Worm (Caenorhabditis elegans) whole organism, young adult: ENCODE results near the gene mua-6.

ENCODE experiments used
- F22D6.2 ChIP-seq: sonication (generic microtip); optimal IDR thresholded peaks from 2 replicates; lab custom pipeline; 2016; ENCODE audit warnings: mild to moderate bottlenecking, missing genetic modification characterization, missing compliant biosample characterization
- F23B12.7 ChIP-seq: sonication (generic microtip); optimal IDR thresholded peaks from 2 replicates; lab custom pipeline; 2017; ENCODE audit warnings: missing genetic modification characterization, mild to moderate bottlenecking, missing compliant biosample characterization, antibody characterized with exemption, moderate library complexity; ENCODE audit not compliant: insufficient read depth
- F49E8.2 ChIP-seq: sonication (generic microtip); optimal IDR thresholded peaks from 3 replicates; lab custom pipeline; 2017; ENCODE audit warnings: missing genetic modification characterization, mild to moderate bottlenecking, missing compliant biosample characterization, antibody characterized with exemption, moderate library complexity; ENCODE audit not compliant: insufficient read depth
- aptf-2 ChIP-seq: fragments of 200-800 bp; sonication (Bioruptor generic); conservative IDR thresholded peaks from 2 replicates; pipeline ENCODE4 v1.3.6; 2022; ENCODE audit warnings: missing genetic modification reagents, missing genetic modification characterization, missing compliant biosample characterization
- ccch-3 ChIP-seq: fragments of 200-800 bp; sonication (Bioruptor generic); optimal IDR thresholded peaks from 2 replicates; lab custom pipeline; 2018; ENCODE audit warnings: mild to moderate bottlenecking, missing genetic modification characterization, missing compliant biosample characterization
- ceh-100 ChIP-seq: fragments of 200-800 bp; sonication (Bioruptor generic); IDR thresholded peaks from 2 replicates; pipeline ENCODE4 v1.3.6; 2022; ENCODE audit warnings: missing genetic modification reagents, missing genetic modification characterization, missing compliant biosample characterization
- ceh-79 ChIP-seq: sonication (generic microtip); optimal IDR thresholded peaks from 2 replicates; lab custom pipeline; 2017; ENCODE audit warnings: mild to moderate bottlenecking, missing genetic modification characterization, missing compliant biosample characterization
- chd-7 ChIP-seq: sonication (generic microtip); optimal IDR thresholded peaks from 2 replicates; lab custom pipeline; 2016; ENCODE audit warnings: mild to moderate bottlenecking, missing genetic modification characterization, moderate library complexity, missing compliant biosample characterization
- die-1 ChIP-seq: sonication (generic microtip); optimal IDR thresholded peaks from 2 replicates; lab custom pipeline; 2016; ENCODE audit warnings: missing genotype, mild to moderate bottlenecking, missing genetic modification characterization, missing compliant biosample characterization
- egl-44 ChIP-seq: fragments of 200-800 bp; sonication (Bioruptor generic); IDR thresholded peaks from 2 replicates; pipeline ENCODE4 v1.3.6; 2022; ENCODE audit warnings: missing genetic modification reagents, missing genetic modification characterization, missing compliant biosample characterization
- egrh-3 ChIP-seq: fragments of 200-800 bp; sonication (Bioruptor generic); IDR thresholded peaks from 2 replicates; pipeline ENCODE4 v1.3.6; 2022; ENCODE audit warnings: missing genetic modification reagents, missing genetic modification characterization, missing compliant biosample characterization
- gei-17 ChIP-seq: fragments of 200-800 bp; sonication (Bioruptor generic); optimal IDR thresholded peaks from 2 replicates; lab custom pipeline; 2018; ENCODE audit warnings: mild to moderate bottlenecking, missing genetic modification characterization, missing compliant biosample characterization
- him-1 ChIP-seq: sonication (generic microtip); optimal IDR thresholded peaks from 2 replicates; lab custom pipeline; 2016; ENCODE audit warnings: missing genotype, missing genetic modification reagents, missing genetic modification characterization, missing compliant biosample characterization
- hmg-20 ChIP-seq: fragments of 200-800 bp; sonication (Bioruptor generic); IDR thresholded peaks from 2 replicates; pipeline ENCODE4 v1.3.6; 2022; ENCODE audit warnings: missing genetic modification reagents, missing genetic modification characterization, missing compliant biosample characterization
- hsf-1 ChIP-seq: fragments of 200-800 bp; sonication (Bioruptor generic); IDR thresholded peaks from 2 replicates; pipeline ENCODE4 v1.3.6; 2022; ENCODE audit warnings: missing genetic modification reagents, missing genetic modification characterization, missing compliant biosample characterization
- lag-1 ChIP-seq: fragments of 200-800 bp; sonication (Bioruptor generic); IDR thresholded peaks from 2 replicates; pipeline ENCODE4 v1.3.6; 2022; ENCODE audit warnings: missing genetic modification reagents, missing genetic modification characterization, missing compliant biosample characterization
- lin-54 ChIP-seq: fragments of 200-800 bp; sonication (Bioruptor generic); optimal IDR thresholded peaks from 2 replicates; lab custom pipeline; 2018; ENCODE audit warnings: mild to moderate bottlenecking, missing genetic modification characterization, missing compliant biosample characterization
- lsl-1 ChIP-seq: fragments of 200-800 bp; sonication (Bioruptor generic); optimal IDR thresholded peaks from 2 replicates; lab custom pipeline; 2018; ENCODE audit warnings: mild to moderate bottlenecking, missing genetic modification characterization, moderate library complexity, missing compliant biosample characterization
- mel-28 ChIP-seq: sonication (generic microtip); optimal IDR thresholded peaks from 2 replicates; lab custom pipeline; 2016; ENCODE audit warnings: borderline replicate concordance, mild to moderate bottlenecking, missing genetic modification characterization, missing compliant biosample characterization
- mxl-1 ChIP-seq: sonication (generic microtip); optimal IDR thresholded peaks from 2 replicates; lab custom pipeline; 2016; ENCODE audit warnings: missing genetic modification characterization, missing compliant biosample characterization
- rec-8 ChIP-seq, 2 experiments: sonication (generic microtip); optimal IDR thresholded peaks; 2 replicates each; lab custom pipeline; 2016; ENCODE audit warnings: mild to moderate bottlenecking in 2 of 2, missing genetic modification characterization in 2 of 2, missing genetic modification reagents in 2 of 2, missing genotype in 2 of 2, missing biosample characterization in 1 of 2, missing compliant biosample characterization in 1 of 2, moderate library complexity in 1 of 2
- sea-2 ChIP-seq: fragments of 200-800 bp; sonication (Bioruptor generic); IDR thresholded peaks from 2 replicates; pipeline ENCODE4 v1.3.6; 2022; ENCODE audit warnings: missing genetic modification characterization, missing compliant biosample characterization
- snpc-1.1 ChIP-seq: sonication (generic microtip); optimal IDR thresholded peaks from 2 replicates; lab custom pipeline; 2017; ENCODE audit warnings: missing genetic modification characterization, mild to moderate bottlenecking, missing compliant biosample characterization, antibody characterized with exemption, moderate library complexity, missing genotype, missing genetic modification reagents; ENCODE audit not compliant: insufficient read depth
- snpc-4 ChIP-seq, 5 experiments: fragments of 150-350 bp in 1 of 5; sonication (generic microtip) in 4 of 5; optimal IDR thresholded peaks; 2 replicates each; lab custom pipeline; 2014 to 2018; ENCODE audit warnings: missing genetic modification characterization in 5 of 5, missing biosample characterization in 3 of 5, antibody characterized with exemption in 2 of 5, mild to moderate bottlenecking in 2 of 5, missing compliant biosample characterization in 2 of 5, missing genotype in 2 of 5, moderate library complexity in 2 of 5, missing genetic modification reagents in 1 of 5
- somi-1 ChIP-seq: fragments of 200-800 bp; sonication (Bioruptor generic); optimal IDR thresholded peaks from 2 replicates; lab custom pipeline; 2018; ENCODE audit warnings: mild to moderate bottlenecking, missing genetic modification characterization, missing compliant biosample characterization
- unc-130 ChIP-seq: sonication (generic microtip); optimal IDR thresholded peaks from 2 replicates; lab custom pipeline; 2016; ENCODE audit warnings: missing genetic modification reagents, missing genetic modification characterization, missing compliant biosample characterization
- unc-62 ChIP-seq: fragments of 150-350 bp; optimal IDR thresholded peaks from 2 replicates; lab custom pipeline; 2014; ENCODE audit warnings: missing biosample characterization, missing genetic modification reagents, missing genetic modification characterization
- zfh-2 ChIP-seq: fragments of 200-800 bp; sonication (Bioruptor generic); conservative IDR thresholded peaks from 2 replicates; pipeline ENCODE4 v1.3.6; 2022; ENCODE audit warnings: missing genetic modification reagents, missing genetic modification characterization, missing compliant biosample characterization
- ztf-18 ChIP-seq: sonication (generic microtip); optimal IDR thresholded peaks from 2 replicates; lab custom pipeline; 2016; ENCODE audit warnings: missing genotype, mild to moderate bottlenecking, missing genetic modification characterization, missing compliant biosample characterization
- ztf-25 ChIP-seq: fragments of 200-800 bp; sonication (Bioruptor generic); IDR thresholded peaks from 2 replicates; pipeline ENCODE4 v1.3.6; 2022; ENCODE audit warnings: missing genetic modification reagents, missing genetic modification characterization, missing compliant biosample characterization
- ztf-3 ChIP-seq: fragments of 200-800 bp; sonication (Bioruptor generic); optimal IDR thresholded peaks from 2 replicates; lab custom pipeline; 2018; ENCODE audit warnings: mild to moderate bottlenecking, missing genetic modification characterization, missing compliant biosample characterization

Gene mua-6

ce11 chrX:16258503-16258902, 7.0 kb downstream of the mua-6 start:
- TF ChIP-seq die-1 (tag; lab: Kevin White, UChicago) (no peak), snpc-4 (GFP tag; optimal IDR thresholded peaks at IDR 0.05; lab: Kevin White, UChicago) (no peak), snpc-4 (tag; optimal IDR thresholded peaks at IDR 0.05; lab: Kevin White, UChicago) (peak in 2 of 4 experiments; percentile 44 to 72), aptf-2 (no peak), F49E8.2 (tag; lab: Kevin White, UChicago) (no peak), ztf-3 (GFP tag; lab: Kevin White, UChicago) (no peak), somi-1 (GFP tag; lab: Kevin White, UChicago) (no peak), lag-1 (GFP tag; lab: Robert Waterston, UW) (no peak), mxl-1 (tag; lab: Kevin White, UChicago) (no peak), hsf-1 (no peak)

DNA sequence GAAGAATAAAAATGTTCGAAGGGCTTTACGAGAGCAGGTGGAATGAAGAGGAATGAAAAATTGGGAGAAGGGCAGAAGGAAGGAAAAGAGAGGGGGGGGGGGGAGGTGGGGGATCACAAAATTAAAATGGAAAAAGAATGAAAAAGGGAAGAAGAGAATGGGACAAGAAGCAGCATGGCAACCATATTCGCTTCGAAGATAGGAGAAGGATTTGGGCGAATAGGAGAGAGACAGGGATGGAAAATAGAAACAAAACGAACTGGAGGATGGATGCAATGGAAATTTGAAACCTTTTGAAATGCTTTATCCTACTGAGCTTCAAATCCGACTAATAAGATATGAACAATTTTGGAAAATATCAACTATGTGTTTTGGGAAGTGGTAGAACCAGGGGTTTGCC, 14.8 kb downstream of the mua-6 start, which contains the start of gene W10G6.6:
Gene W10G6.6, minus strand, starts transcription at position 101 of the 400 bp plus-strand sequence.
- TF ChIP-seq ztf-18: no peak
- peak; percentile 25; the same call in 1 of the 2 replicates for TF ChIP-seq zfh-2 (GFP tag; lab: Robert Waterston, UW)

ce11 chrX:16244764-16245244, 20.7 kb downstream of the mua-6 start, which contains the start of gene W10G6.1:
Gene W10G6.1 (plus strand): TSS chrX:16245194.
- peak; percentile 52; the same call in 1 of the 2 replicates for TF ChIP-seq zfh-2 (GFP tag; lab: Robert Waterston, UW)
- TF ChIP-seq snpc-1.1 (tag; lab: Kevin White, UChicago): no peak
- TF ChIP-seq, all 124 proteins: peak for 1

DNA sequence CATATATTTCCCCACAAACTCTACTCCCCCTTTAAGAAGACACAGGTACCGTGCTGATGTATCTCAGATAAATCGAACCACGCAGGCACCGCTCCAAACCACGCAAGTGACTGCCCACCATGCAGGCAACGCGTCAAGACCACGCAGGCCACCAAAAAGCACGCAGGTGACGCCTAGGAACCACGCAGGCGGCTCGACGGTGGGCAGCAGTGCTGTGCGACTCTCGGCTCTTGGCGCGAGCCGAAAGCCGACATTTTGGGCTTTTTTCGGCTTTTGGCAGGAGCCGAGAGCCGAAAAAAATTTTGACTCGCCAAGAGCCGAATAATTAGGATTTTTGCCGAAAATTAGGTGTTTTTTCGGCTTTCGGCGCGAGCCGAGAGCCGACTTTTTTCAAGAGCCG, 22.4 kb downstream of the mua-6 start:
- peak; percentile 81 for TF ChIP-seq zfh-2 (GFP tag; lab: Robert Waterston, UW)
- no peak for TF ChIP-seq ccch-3 (GFP tag; lab: Kevin White, UChicago)
- no peak for TF ChIP-seq F49E8.2 (tag; lab: Kevin White, UChicago)
- TF ChIP-seq egrh-3 (GFP tag; lab: Robert Waterston, UW): no peak; the same call in 1 of the 2 replicates
- TF ChIP-seq hsf-1: no peak

DNA sequence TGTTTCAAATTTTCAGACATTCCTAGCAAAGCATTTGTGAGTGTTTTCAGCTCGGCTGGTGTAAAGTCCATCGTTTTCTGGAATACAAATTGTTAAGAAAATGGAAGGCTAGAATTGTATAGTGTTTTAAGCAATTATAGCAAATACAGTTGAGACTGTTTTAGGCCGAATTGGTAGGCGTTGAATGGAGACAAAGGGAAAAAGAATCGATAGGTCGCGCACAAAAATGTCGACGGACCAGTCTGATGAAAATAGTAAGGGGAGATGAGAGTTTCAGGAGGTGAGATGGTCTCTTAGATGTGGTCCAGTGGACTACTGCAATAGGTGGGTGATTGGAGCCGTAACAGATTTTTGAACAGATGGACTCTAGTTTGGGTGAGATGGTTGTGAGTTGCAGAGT, 24.9 kb downstream of the mua-6 start:
- TF ChIP-seq gei-17 (GFP tag; lab: Kevin White, UChicago): no peak
- no peak for TF ChIP-seq him-1 (tag; lab: Kevin White, UChicago)
- TF ChIP-seq unc-62 (GFP tag; lab: Kevin White, UChicago): no peak
- TF ChIP-seq snpc-1.1 (tag; lab: Kevin White, UChicago): no peak
- no peak for TF ChIP-seq rec-8 (tag; optimal IDR thresholded peaks at IDR 0.05; lab: Kevin White, UChicago)
- TF ChIP-seq ceh-100 (GFP tag; lab: Robert Waterston, UW): no peak
- no peak for TF ChIP-seq chd-7
- no peak for TF ChIP-seq unc-130 (GFP tag; lab: Kevin White, UChicago)
- TF ChIP-seq F23B12.7 (tag; lab: Kevin White, UChicago): no peak
- TF ChIP-seq mel-28 (tag; lab: Kevin White, UChicago): no peak
- no peak for TF ChIP-seq ztf-25
- TF ChIP-seq lin-54 (GFP tag; lab: Kevin White, UChicago): no peak
- TF ChIP-seq hmg-20 (GFP tag; lab: Robert Waterston, UW): no peak
- TF ChIP-seq lag-1 (GFP tag; lab: Robert Waterston, UW): no peak
- no peak for TF ChIP-seq egl-44 (GFP tag; lab: Robert Waterston, UW)
- TF ChIP-seq lsl-1: no peak
- TF ChIP-seq sea-2 (GFP tag; lab: Robert Waterston, UW): no peak
- TF ChIP-seq F22D6.2 (tag; lab: Kevin White, UChicago): no peak
- no peak for TF ChIP-seq ceh-79
